Fruit fly (Drosophila melanogaster) whole organism, embryonic: Measurements from ENCODE around the gene CG4438.

Experiments used
- Abd-B ChIP-seq: fragments of 200-800 bp; sonication (Bioruptor generic); optimal IDR thresholded peaks from 2 replicates; lab custom pipeline; 2018; ENCODE audit warnings: missing biosample characterization, mild to moderate bottlenecking, missing genetic modification characterization, moderate library complexity
- Atf6 ChIP-seq: fragments of 200-800 bp; sonication (Bioruptor generic); IDR thresholded peaks from 2 replicates; pipeline ENCODE4 v1.3.6; 2022; ENCODE audit warnings: missing biosample characterization, missing genetic modification characterization
- Awh ChIP-seq: fragments of 200-800 bp; sonication (Bioruptor generic); IDR thresholded peaks from 2 replicates; pipeline ENCODE4, ENCODE4 v1.3.6; 2022; ENCODE audit warnings: missing biosample characterization, missing genetic modification characterization
- C15 ChIP-seq: fragments of 200-800 bp; sonication (Bioruptor generic); IDR thresholded peaks from 3 replicates; pipeline ENCODE4 v1.3.6; 2022; ENCODE audit warnings: missing biosample characterization, missing genetic modification characterization
- CG11085 ChIP-seq: fragments of 200-800 bp; sonication (Bioruptor generic); IDR thresholded peaks from 2 replicates; pipeline ENCODE4 v1.3.6; 2022; ENCODE audit warnings: missing biosample characterization, missing genetic modification characterization
- CG11456 ChIP-seq: fragments of 200-800 bp; sonication (Bioruptor generic); IDR thresholded peaks from 3 replicates; pipeline ENCODE4 v1.3.6; 2022; ENCODE audit warnings: missing biosample characterization, missing genetic modification characterization
- CG11695 ChIP-seq: fragments of 200-800 bp; sonication (Bioruptor generic); IDR thresholded peaks from 3 replicates; pipeline ENCODE4 v1.3.6; 2022; ENCODE audit warnings: missing biosample characterization, missing genetic modification characterization
- CG12104 ChIP-seq: fragments of 200-800 bp; sonication (Bioruptor generic); optimal IDR thresholded peaks from 3 replicates; lab custom pipeline; 2016; ENCODE audit warnings: missing biosample characterization, missing genetic modification characterization
- CG13287 ChIP-seq: fragments of 200-800 bp; sonication (Bioruptor generic); IDR thresholded peaks from 2 replicates; pipeline ENCODE4 v1.3.6; 2022; ENCODE audit warnings: missing biosample characterization, missing genetic modification characterization; ENCODE audit not compliant: partially characterized antibody
- CG13424 ChIP-seq: fragments of 200-800 bp; sonication (Bioruptor generic); optimal IDR thresholded peaks from 2 replicates; lab custom pipeline; 2019; ENCODE audit warnings: missing biosample characterization, mild to moderate bottlenecking, missing genetic modification characterization, moderate library complexity
- CG13894 ChIP-seq: fragments of 200-800 bp; sonication (Bioruptor generic); optimal IDR thresholded peaks from 3 replicates; lab custom pipeline; 2018; ENCODE audit warnings: missing biosample characterization, mild to moderate bottlenecking, missing genetic modification characterization, moderate library complexity
- CG17186 ChIP-seq: fragments of 200-800 bp; sonication (Bioruptor generic); optimal IDR thresholded peaks from 3 replicates; lab custom pipeline; 2017; ENCODE audit warnings: missing biosample characterization, missing genetic modification reagents, missing genetic modification characterization
- CG17328 ChIP-seq: fragments of 200-800 bp; sonication (Bioruptor generic); IDR thresholded peaks from 2 replicates; pipeline ENCODE4 v1.3.6; 2022; ENCODE audit warnings: missing biosample characterization, missing genetic modification characterization
- CG17612 ChIP-seq: fragments of 200-800 bp; sonication (Bioruptor generic); IDR thresholded peaks from 2 replicates; pipeline ENCODE4 v1.3.6; 2022; ENCODE audit warnings: missing biosample characterization, missing genetic modification characterization
- CG18764 ChIP-seq: fragments of 200-800 bp; sonication (Bioruptor generic); optimal IDR thresholded peaks from 3 replicates; lab custom pipeline; 2016; ENCODE audit warnings: missing biosample characterization, missing genetic modification characterization
- CG2120 ChIP-seq: fragments of 200-800 bp; sonication (Bioruptor generic); optimal IDR thresholded peaks from 3 replicates; lab custom pipeline; 2016; ENCODE audit warnings: missing biosample characterization, missing genetic modification characterization
- CG2712 ChIP-seq: fragments of 200-800 bp; optimal IDR thresholded peaks from 3 replicates; lab custom pipeline; 2019; ENCODE audit warnings: missing biosample characterization, mild to moderate bottlenecking, missing genetic modification characterization, moderate library complexity
- CG31224 ChIP-seq: fragments of 200-800 bp; sonication (Bioruptor generic); IDR thresholded peaks from 2 replicates; pipeline ENCODE4 v1.3.6; 2022; ENCODE audit warnings: missing biosample characterization, missing genetic modification characterization
- CG32767 ChIP-seq: fragments of 200-800 bp; sonication (Bioruptor generic); IDR thresholded peaks from 2 replicates; pipeline ENCODE4 v1.3.6; 2022; ENCODE audit warnings: missing biosample characterization, missing genetic modification characterization
- CG4404 ChIP-seq: fragments of 200-800 bp; sonication (Bioruptor generic); IDR thresholded peaks from 2 replicates; pipeline ENCODE4 v1.3.6; 2022; ENCODE audit warnings: missing biosample characterization, missing genetic modification characterization
- CG6689 ChIP-seq: fragments of 200-800 bp; sonication (Bioruptor generic); IDR thresholded peaks from 2 replicates; pipeline ENCODE4 v1.3.6; 2022; ENCODE audit warnings: missing biosample characterization, missing genetic modification characterization
- CG6765 ChIP-seq: fragments of 200-800 bp; sonication (Bioruptor generic); optimal IDR thresholded peaks from 3 replicates; lab custom pipeline; 2017; ENCODE audit warnings: missing biosample characterization, mild to moderate bottlenecking, missing genetic modification characterization
- CG6813 ChIP-seq: fragments of 200-800 bp; sonication (Bioruptor generic); optimal IDR thresholded peaks from 2 replicates; lab custom pipeline; 2017; ENCODE audit warnings: missing biosample characterization, missing genetic modification characterization, mild to moderate bottlenecking, moderate library complexity, missing genetic modification reagents
- CG7556 ChIP-seq: fragments of 200-800 bp; sonication (Bioruptor generic); optimal IDR thresholded peaks from 2 replicates; lab custom pipeline; 2017; ENCODE audit warnings: missing biosample characterization, mild to moderate bottlenecking, missing genetic modification characterization
- CG7786 ChIP-seq: fragments of 200-800 bp; sonication (Bioruptor generic); optimal IDR thresholded peaks from 2 replicates; lab custom pipeline; 2016; ENCODE audit warnings: missing biosample characterization, missing genetic modification characterization
- CG9215 ChIP-seq: fragments of 200-800 bp; sonication (Bioruptor generic); IDR thresholded peaks from 2 replicates; pipeline ENCODE4 v1.3.6; 2022; ENCODE audit warnings: missing biosample characterization, missing genetic modification characterization
- CrebB ChIP-seq: fragments of 200-800 bp; sonication (Bioruptor generic); optimal IDR thresholded peaks from 3 replicates; lab custom pipeline; 2018; ENCODE audit warnings: missing biosample characterization, mild to moderate bottlenecking, missing genetic modification characterization
- Dad ChIP-seq: fragments of 200-800 bp; sonication (Bioruptor generic); optimal IDR thresholded peaks from 3 replicates; lab custom pipeline; 2016; ENCODE audit warnings: missing biosample characterization, missing genetic modification characterization
- Doc3 ChIP-seq: fragments of 200-800 bp; sonication (Bioruptor generic); IDR thresholded peaks from 3 replicates; pipeline ENCODE4 v1.3.6; 2022; ENCODE audit warnings: missing biosample characterization, missing genetic modification characterization; ENCODE audit not compliant: partially characterized antibody
- Fer3 ChIP-seq: fragments of 200-800 bp; sonication (Bioruptor generic); optimal IDR thresholded peaks from 2 replicates; lab custom pipeline; 2018; ENCODE audit warnings: missing biosample characterization, mild to moderate bottlenecking, missing genetic modification characterization, moderate library complexity
- HLH3B ChIP-seq: fragments of 200-800 bp; sonication (Bioruptor generic); IDR thresholded peaks from 2 replicates; pipeline ENCODE4 v1.3.6; 2022; ENCODE audit warnings: missing biosample characterization, missing genetic modification characterization
- Poxn ChIP-seq: fragments of 200-800 bp; sonication (Bioruptor generic); IDR thresholded peaks from 2 replicates; pipeline ENCODE4 v1.3.6; 2022; ENCODE audit warnings: missing biosample characterization, missing genetic modification characterization
- Rfx ChIP-seq: fragments of 200-800 bp; sonication (Bioruptor generic); IDR thresholded peaks from 2 replicates; pipeline ENCODE4 v1.3.6; 2022; ENCODE audit warnings: missing biosample characterization, missing genetic modification characterization
- Usf ChIP-seq: fragments of 200-800 bp; sonication (Bioruptor generic); optimal IDR thresholded peaks from 2 replicates; lab custom pipeline; 2017; ENCODE audit warnings: missing genotype, missing biosample characterization, missing genetic modification characterization
- Xrp1 ChIP-seq: fragments of 200-800 bp; sonication (Bioruptor generic); IDR thresholded peaks from 2 replicates; pipeline ENCODE4 v1.3.6; 2022; ENCODE audit warnings: missing biosample characterization, missing genetic modification characterization
- ac ChIP-seq: fragments of 200-800 bp; sonication (Bioruptor generic); optimal IDR thresholded peaks from 3 replicates; lab custom pipeline; 2017; ENCODE audit warnings: missing biosample characterization, mild to moderate bottlenecking, missing genetic modification characterization
- ap ChIP-seq: fragments of 200-800 bp; sonication (Bioruptor generic); IDR thresholded peaks from 2 replicates; pipeline ENCODE4 v1.3.6; 2022; ENCODE audit warnings: missing biosample characterization, missing genetic modification characterization
- ase ChIP-seq: fragments of 200-800 bp; sonication (Bioruptor generic); IDR thresholded peaks from 3 replicates; pipeline ENCODE4 v1.3.6; 2022; ENCODE audit warnings: missing biosample characterization, missing genetic modification characterization
- chinmo ChIP-seq: fragments of 200-800 bp; sonication (Bioruptor generic); IDR thresholded peaks from 4 replicates; pipeline ENCODE4 v1.3.6; 2022; ENCODE audit warnings: missing biosample characterization, missing genetic modification characterization; ENCODE audit not compliant: partially characterized antibody
- ci ChIP-seq: fragments of 200-800 bp; sonication (Bioruptor generic); IDR thresholded peaks from 3 replicates; pipeline ENCODE4 v1.3.6; 2022; ENCODE audit warnings: missing biosample characterization, missing genetic modification characterization
- disco-r ChIP-seq: fragments of 200-800 bp; sonication (Bioruptor generic); optimal IDR thresholded peaks from 2 replicates; lab custom pipeline; 2016; ENCODE audit warnings: missing biosample characterization, missing genetic modification characterization
- dpn ChIP-seq, 2 experiments: fragments of 200-800 bp; sonication (Bioruptor generic); optimal IDR thresholded peaks; 3 replicates each; lab custom pipeline; 2016; ENCODE audit warnings: missing biosample characterization in 2 of 2, missing genetic modification characterization in 2 of 2
- gem ChIP-seq: fragments of 200-800 bp; sonication (Bioruptor generic); optimal IDR thresholded peaks from 2 replicates; lab custom pipeline; 2019; ENCODE audit warnings: missing biosample characterization, mild to moderate bottlenecking, missing genetic modification characterization, moderate library complexity
- hb ChIP-seq: fragments of 200-800 bp; sonication (Bioruptor generic); IDR thresholded peaks from 3 replicates; pipeline ENCODE4 v1.3.6; 2022; ENCODE audit warnings: missing biosample characterization, missing genetic modification characterization; ENCODE audit not compliant: partially characterized antibody
- ind ChIP-seq: fragments of 200-800 bp; sonication (Bioruptor generic); optimal IDR thresholded peaks from 3 replicates; lab custom pipeline; 2016; ENCODE audit warnings: missing biosample characterization, missing genetic modification characterization
- lov ChIP-seq, 2 experiments: fragments of 200-800 bp in 1 of 2; fragments of >200 bp in 1 of 2; sonication (Bioruptor generic) in 1 of 2; IDR thresholded peaks in 1 of 2; optimal IDR thresholded peaks in 1 of 2; 2 replicates in 1 of 2; 3 replicates in 1 of 2; pipeline versions ENCODE4 v1.3.6 to Lab custom; 2017 to 2022; ENCODE audit warnings: missing biosample characterization in 1 of 2, missing genetic modification characterization in 1 of 2
- mld ChIP-seq: fragments of 200-800 bp; sonication (Bioruptor generic); IDR thresholded peaks from 3 replicates; pipeline ENCODE4 v1.3.6; 2022; ENCODE audit warnings: missing biosample characterization, missing genetic modification characterization; ENCODE audit not compliant: partially characterized antibody
- rib ChIP-seq: fragments of 200-800 bp; sonication (Bioruptor generic); IDR thresholded peaks from 2 replicates; pipeline ENCODE4 v1.3.6; 2022; ENCODE audit warnings: missing biosample characterization, missing genetic modification characterization
- tll ChIP-seq, 2 experiments: fragments of 200-800 bp in 1 of 2; fragments of >200 bp in 1 of 2; sonication (Bioruptor generic) in 1 of 2; optimal IDR thresholded peaks; 2 replicates each; lab custom pipeline; 2017 to 2019; ENCODE audit warnings: missing biosample characterization in 2 of 2, missing genetic modification characterization in 2 of 2, mild to moderate bottlenecking in 1 of 2, moderate library complexity in 1 of 2

The CG4438 gene

DNA sequence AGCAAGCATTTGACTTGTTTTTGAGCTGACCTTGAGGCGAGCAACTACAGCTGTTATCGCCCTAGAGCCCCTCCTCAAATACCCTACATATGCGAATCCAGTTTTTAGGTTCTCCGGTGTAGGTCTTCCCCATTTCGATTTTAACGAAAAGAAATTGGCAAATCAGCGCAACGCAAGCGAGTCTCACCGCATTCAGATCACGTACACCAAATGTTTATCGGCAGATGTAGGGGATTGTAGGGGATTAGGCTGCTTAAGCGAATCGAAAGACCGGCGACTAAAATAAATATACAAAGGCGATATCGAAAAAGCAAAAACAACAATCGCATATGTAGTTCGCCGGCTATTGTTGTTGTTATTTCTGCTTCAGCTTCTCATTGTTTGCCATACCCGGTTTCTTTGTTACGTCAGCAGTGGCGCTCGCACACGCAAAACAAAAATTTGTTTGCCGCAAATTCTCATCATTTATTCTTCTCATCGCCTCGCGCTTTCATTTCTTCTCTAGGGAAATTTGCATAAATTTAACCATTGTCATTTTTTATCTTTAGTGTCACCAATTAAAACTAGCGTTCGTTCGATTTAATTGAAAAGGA lies 9.7 kb downstream of the CG4438 start (continued):
- TF ChIP-seq Dad (GFP tag; lab: Kevin White, UChicago) (peak; percentile 42), HLH3B (GFP tag; lab: Robert Waterston, UW) (peak; percentile 54), CG11695 (GFP tag; lab: Robert Waterston, UW) (peak; percentile 61; the same call in 2 of the 3 replicates), Poxn (GFP tag; lab: Robert Waterston, UW) (no peak), ind (peak; percentile 86), CG7786 (peak; percentile 86), tll (GFP tag; optimal IDR thresholded peaks at IDR 0.05; lab: Kevin White, UChicago) (no peak), Usf (GFP tag; lab: Kevin White, UChicago) (peak; percentile 60), CG13894 (tag; lab: Kevin White, UChicago) (peak; percentile 82), CG7556 (GFP tag; lab: Kevin White, UChicago) (peak; percentile 37), Abd-B (GFP tag; lab: Kevin White, UChicago) (peak; percentile 61), CG13424 (tag; lab: Kevin White, UChicago) (peak; percentile 9), hb (GFP tag; lab: Robert Waterston, UW) (no peak), Awh (no peak), CG2712 (tag; lab: Kevin White, UChicago) (peak; percentile 45), CG31224 (GFP tag; lab: Robert Waterston, UW) (peak; percentile 51; the same call in 1 of the 2 replicates), CG11456 (GFP tag; lab: Robert Waterston, UW) (peak; percentile 87), CG2120 (peak; percentile 94), Rfx (GFP tag; lab: Robert Waterston, UW) (peak; percentile 94), mld (no peak), chinmo (GFP tag; lab: Robert Waterston, UW) (no peak), ap (GFP tag; lab: Robert Waterston, UW) (peak; percentile 66), CG11085 (GFP tag; lab: Robert Waterston, UW) (peak; percentile 49), CG9215 (GFP tag; lab: Robert Waterston, UW) (peak; percentile 58), ci (GFP tag; lab: Robert Waterston, UW) (0 out of 3 replicates have a peak, but pooled peaks have one; percentile 32), rib (GFP tag; lab: Robert Waterston, UW) (peak; percentile 81), CG6689 (peak; percentile 34; the same call in 1 of the 2 replicates), lov (optimal IDR thresholded peaks at IDR 0.05; lab: Kevin White, UChicago) (no peak), lov (GFP tag; IDR thresholded peaks at IDR 0.05; lab: Robert Waterston, UW) (no peak), CG17328 (GFP tag; lab: Robert Waterston, UW) (0 out of 2 replicates have a peak, but pooled peaks have one; percentile 13), CG4404 (GFP tag; lab: Robert Waterston, UW) (peak; percentile 57), dpn (GFP tag; optimal IDR thresholded peaks at IDR 0.05; lab: Kevin White, UChicago) (peak; percentile 76 to 81), disco-r (peak; percentile 69), CG13287 (GFP tag; lab: Robert Waterston, UW) (no peak), CG17612 (GFP tag; lab: Robert Waterston, UW) (peak; percentile 30; the same call in 1 of the 2 replicates), Fer3 (tag; lab: Kevin White, UChicago) (peak; percentile 78), Atf6 (GFP tag; lab: Robert Waterston, UW) (peak; percentile 84), CG17186 (no peak), CG18764 (peak; percentile 14), Doc3 (GFP tag; lab: Robert Waterston, UW) (no peak), CG6765 (GFP tag; lab: Kevin White, UChicago) (peak; percentile 20), C15 (GFP tag; lab: Robert Waterston, UW) (peak; percentile 50; the same call in 1 of the 3 replicates), gem (tag; lab: Kevin White, UChicago) (peak; percentile 78), CG6813 (GFP tag; lab: Kevin White, UChicago) (peak; percentile 37), ase (0 out of 3 replicates have a peak, but pooled peaks have one; percentile 27), CG12104 (GFP tag; lab: Kevin White, UChicago) (peak; percentile 25), CG32767 (GFP tag; lab: Robert Waterston, UW) (no peak), ac (GFP tag; lab: Kevin White, UChicago) (no peak), Xrp1 (peak; percentile 29; the same call in 1 of the 2 replicates), CrebB (peak; percentile 31)
